Worm (Caenorhabditis elegans): ENCODE measurements around the gene F54B11.7.

The F54B11.7 gene

ce11 chrX:13581820-13582219 is 18.4 kb upstream of the F54B11.7 start, which contains the start of gene F54B11.10:
Gene F54B11.10 (plus strand): TSS chrX:13582120.
- TF ChIP-seq cog-1 (tag; optimal IDR thresholded peaks at IDR 0.05) (no peak), med-1 (GFP tag; optimal IDR thresholded peaks at IDR 0.05; ENCODE audit: insufficient read depth) (no peak), tab-1 (GFP tag; IDR thresholded peaks at IDR 0.05) (no peak), ref-1 (GFP tag; conservative IDR thresholded peaks at IDR 0.05) (no peak), ztf-23 (GFP tag; IDR thresholded peaks at IDR 0.05) (no peak), ztf-29 (GFP tag; IDR thresholded peaks at IDR 0.05) (no peak), klf-2 (GFP tag; conservative IDR thresholded peaks at IDR 0.05) (no peak), flt-1 (GFP tag; IDR thresholded peaks at IDR 0.05) (no peak), T22C8.4 (GFP tag; IDR thresholded peaks at IDR 0.05) (no peak)

ce11 chrX:13583895-13584344 is 16.3 kb upstream of the F54B11.7 start:
- TF ChIP-seq T22C8.4 (GFP tag; IDR thresholded peaks at IDR 0.05) (peak; percentile 39; the same call in 1 of the 2 replicates), ztf-29 (GFP tag; IDR thresholded peaks at IDR 0.05) (no peak), cog-1 (tag; optimal IDR thresholded peaks at IDR 0.05) (peak; percentile 75), ref-1 (GFP tag; conservative IDR thresholded peaks at IDR 0.05) (no peak), klf-2 (GFP tag; conservative IDR thresholded peaks at IDR 0.05) (no peak), tab-1 (GFP tag; IDR thresholded peaks at IDR 0.05) (peak; percentile 75), flt-1 (GFP tag; IDR thresholded peaks at IDR 0.05) (peak; percentile 62; the same call in 1 of the 2 replicates), ztf-23 (GFP tag; IDR thresholded peaks at IDR 0.05) (no peak)

- peak; percentile 42; the same call in 1 of the 2 replicates for TF ChIP-seq flt-1 (GFP tag; IDR thresholded peaks at IDR 0.05)
- TF ChIP-seq tab-1 (GFP tag; IDR thresholded peaks at IDR 0.05) = 0 out of 2 replicates have a peak, but pooled peaks have one; percentile 39
- no peak for TF ChIP-seq cog-1 (tag; optimal IDR thresholded peaks at IDR 0.05)
Measured at ce11 chrX:13584725-13585371, 15.4 kb upstream of the F54B11.7 start, which contains the start of gene unc-84. Gene unc-84 (plus strand): TSS chrX:13584775.

ce11 chrX:13589735-13590134 is 10.5 kb upstream of the F54B11.7 start, which contains the start of gene col-9:
Gene col-9 (plus strand): TSS chrX:13590035.
- TF ChIP-seq med-1 (GFP tag; optimal IDR thresholded peaks at IDR 0.05; ENCODE audit: insufficient read depth) (no peak), cog-1 (tag; optimal IDR thresholded peaks at IDR 0.05) (no peak), klf-2 (GFP tag; conservative IDR thresholded peaks at IDR 0.05) (no peak), ref-1 (GFP tag; conservative IDR thresholded peaks at IDR 0.05) (no peak), ztf-29 (GFP tag; IDR thresholded peaks at IDR 0.05) (no peak), flt-1 (GFP tag; IDR thresholded peaks at IDR 0.05) (no peak), T22C8.4 (GFP tag; IDR thresholded peaks at IDR 0.05) (no peak), ztf-23 (GFP tag; IDR thresholded peaks at IDR 0.05) (no peak), tab-1 (GFP tag; IDR thresholded peaks at IDR 0.05) (no peak)

- TF ChIP-seq ztf-23 (GFP tag; IDR thresholded peaks at IDR 0.05) (no peak), med-1 (GFP tag; optimal IDR thresholded peaks at IDR 0.05; ENCODE audit: insufficient read depth) (no peak), cog-1 (tag; optimal IDR thresholded peaks at IDR 0.05) (no peak), ref-1 (GFP tag; conservative IDR thresholded peaks at IDR 0.05) (no peak), klf-2 (GFP tag; conservative IDR thresholded peaks at IDR 0.05) (no peak), ztf-29 (GFP tag; IDR thresholded peaks at IDR 0.05) (no peak), T22C8.4 (GFP tag; IDR thresholded peaks at IDR 0.05) (no peak), tab-1 (GFP tag; IDR thresholded peaks at IDR 0.05) (no peak), flt-1 (GFP tag; IDR thresholded peaks at IDR 0.05) (no peak)
Measured at ce11 chrX:13590688-13591087, 9.5 kb upstream of the F54B11.7 start.

- no peak for TF ChIP-seq ref-1 (GFP tag; conservative IDR thresholded peaks at IDR 0.05)
- no peak for TF ChIP-seq ztf-29 (GFP tag; IDR thresholded peaks at IDR 0.05)
- TF ChIP-seq med-1 (GFP tag; optimal IDR thresholded peaks at IDR 0.05; ENCODE audit: insufficient read depth) = no peak
- no peak for TF ChIP-seq cog-1 (tag; optimal IDR thresholded peaks at IDR 0.05)
- TF ChIP-seq flt-1 (GFP tag; IDR thresholded peaks at IDR 0.05) = no peak
- no peak for TF ChIP-seq tab-1 (GFP tag; IDR thresholded peaks at IDR 0.05)
- TF ChIP-seq ztf-23 (GFP tag; IDR thresholded peaks at IDR 0.05) = no peak
- no peak for TF ChIP-seq T22C8.4 (GFP tag; IDR thresholded peaks at IDR 0.05)
Measured at ce11 chrX:13591175-13591574, 9.1 kb upstream of the F54B11.7 start, which contains the start of gene col-44. Gene col-44 (plus strand): TSS chrX:13591475.

ce11 chrX:13591953-13592352 is 8.3 kb upstream of the F54B11.7 start:
- TF ChIP-seq flt-1 (GFP tag; IDR thresholded peaks at IDR 0.05) (no peak), klf-2 (GFP tag; conservative IDR thresholded peaks at IDR 0.05) (no peak), ztf-29 (GFP tag; IDR thresholded peaks at IDR 0.05) (no peak), ref-1 (GFP tag; conservative IDR thresholded peaks at IDR 0.05) (no peak), med-1 (GFP tag; optimal IDR thresholded peaks at IDR 0.05; ENCODE audit: insufficient read depth) (no peak), T22C8.4 (GFP tag; IDR thresholded peaks at IDR 0.05) (no peak), ztf-23 (GFP tag; IDR thresholded peaks at IDR 0.05) (no peak), tab-1 (GFP tag; IDR thresholded peaks at IDR 0.05) (no peak), cog-1 (tag; optimal IDR thresholded peaks at IDR 0.05) (no peak)

- TF ChIP-seq ref-1 (GFP tag; conservative IDR thresholded peaks at IDR 0.05) (no peak), T22C8.4 (GFP tag; IDR thresholded peaks at IDR 0.05) (no peak), klf-2 (GFP tag; conservative IDR thresholded peaks at IDR 0.05) (no peak), ztf-23 (GFP tag; IDR thresholded peaks at IDR 0.05) (no peak), flt-1 (GFP tag; IDR thresholded peaks at IDR 0.05) (no peak), tab-1 (GFP tag; IDR thresholded peaks at IDR 0.05) (no peak), cog-1 (tag; optimal IDR thresholded peaks at IDR 0.05) (no peak), med-1 (GFP tag; optimal IDR thresholded peaks at IDR 0.05; ENCODE audit: insufficient read depth) (no peak), ztf-29 (GFP tag; IDR thresholded peaks at IDR 0.05) (no peak)
Measured at ce11 chrX:13592367-13592766, 7.9 kb upstream of the F54B11.7 start, which contains the start of gene F54B11.4. Gene F54B11.4 (plus strand): TSS chrX:13592667.

- TF ChIP-seq med-1 (GFP tag; optimal IDR thresholded peaks at IDR 0.05; ENCODE audit: insufficient read depth) (no peak), cog-1 (tag; optimal IDR thresholded peaks at IDR 0.05) (peak; percentile 30), ref-1 (GFP tag; conservative IDR thresholded peaks at IDR 0.05) (no peak), flt-1 (GFP tag; IDR thresholded peaks at IDR 0.05) (0 out of 2 replicates have a peak, but pooled peaks have one; percentile 9), ztf-23 (GFP tag; IDR thresholded peaks at IDR 0.05) (no peak)
Measured at ce11 chrX:13596003-13596767, 4.1 kb upstream of the F54B11.7 start, which contains the start of gene F54B11.5. Gene F54B11.5 (minus strand): TSS chrX:13596068.

Measured in whole organism, midembryonic.